Worm (Caenorhabditis elegans): ENCODE measurements around the gene cox-6A.

The cox-6A gene

ce11 chrIII:5078062-5078461 is 3.5 kb upstream of the cox-6A start:
- TF ChIP-seq nhr-85 (tag) (peak; percentile 90), lsy-2 (tag; optimal IDR thresholded peaks at IDR 0.05) (peak; percentile 46 to 60), nhr-90 (tag; optimal IDR thresholded peaks at IDR 0.05; ENCODE audit: poor library complexity) (peak; percentile 90), lin-15B (tag; optimal IDR thresholded peaks at IDR 0.05) (no peak), isw-1 (GFP tag; IDR thresholded peaks at IDR 0.05) (no peak), tbx-2 (tag; optimal IDR thresholded peaks at IDR 0.05) (peak; percentile 86), lin-14 (GFP tag; optimal IDR thresholded peaks at IDR 0.05) (peak; percentile 94), hlh-4 (tag; optimal IDR thresholded peaks at IDR 0.05) (no peak), nhr-47 (tag; optimal IDR thresholded peaks at IDR 0.05) (peak; percentile 80), nhr-20 (tag; optimal IDR thresholded peaks at IDR 0.05) (peak; percentile 96), lin-13 (GFP tag; optimal IDR thresholded peaks at IDR 0.05) (no peak), grh-1 (GFP tag; IDR thresholded peaks at IDR 0.05) (peak; percentile 42; the same call in 1 of the 2 replicates), tlp-1 (tag; optimal IDR thresholded peaks at IDR 0.05) (no peak), irx-1 (tag; optimal IDR thresholded peaks at IDR 0.05) (peak; percentile 41), rnt-1 (tag; optimal IDR thresholded peaks at IDR 0.05) (peak; percentile 60), mep-1 (tag; optimal IDR thresholded peaks at IDR 0.05) (peak; percentile 43), lir-3 (tag; optimal IDR thresholded peaks at IDR 0.05; ENCODE audit: poor library complexity) (no peak), unc-130 (tag; optimal IDR thresholded peaks at IDR 0.05) (peak; percentile 90), swsn-7 (tag; optimal IDR thresholded peaks at IDR 0.05) (peak; percentile 49), nhr-12 (tag; optimal IDR thresholded peaks at IDR 0.05) (no peak), C16A3.4 (tag; optimal IDR thresholded peaks at IDR 0.05) (peak; percentile 68), dpl-1 (GFP tag; optimal IDR thresholded peaks at IDR 0.05) (peak in 2 of 3 experiments; percentile 36 to 56), blmp-1 (tag; optimal IDR thresholded peaks at IDR 0.05) (peak; percentile 44), nhr-71 (tag; optimal IDR thresholded peaks at IDR 0.05) (peak; percentile 94), efl-3 (GFP tag; optimal IDR thresholded peaks at IDR 0.05) (no peak), mab-9 (GFP tag; IDR thresholded peaks at IDR 0.05) (no peak), ceh-82 (tag; optimal IDR thresholded peaks at IDR 0.05) (peak in 1 of 3 experiments; percentile 11), ztf-4 (tag; optimal IDR thresholded peaks at IDR 0.05) (peak; percentile 25), mdl-1 (tag; optimal IDR thresholded peaks at IDR 0.05) (peak in 1 of 2 experiments; percentile 97), jun-1 (tag; optimal IDR thresholded peaks at IDR 0.05) (peak; percentile 44), nhr-11 (tag; optimal IDR thresholded peaks at IDR 0.05) (peak; percentile 32), lin-35 (GFP tag; optimal IDR thresholded peaks at IDR 0.05) (peak; percentile 3 to 83), fkh-10 (GFP tag; optimal IDR thresholded peaks at IDR 0.05) (no peak), F16B12.6 (tag; optimal IDR thresholded peaks at IDR 0.05) (no peak), snpc-4 (tag; optimal IDR thresholded peaks at IDR 0.05) (peak; percentile 53), elt-2 (tag; optimal IDR thresholded peaks at IDR 0.05) (peak; percentile 86), Y116A8C.19 (tag; optimal IDR thresholded peaks at IDR 0.05; ENCODE audit: borderline replicate concordance) (no peak), lin-39 (tag; optimal IDR thresholded peaks at IDR 0.05) (no peak), C04F5.9 (tag; optimal IDR thresholded peaks at IDR 0.05) (peak; percentile 13), elt-3 (tag; optimal IDR thresholded peaks at IDR 0.05) (peak in 3 of 6 experiments; percentile 18 to 95 (median 72)), efl-1 (optimal IDR thresholded peaks at IDR 0.05) (peak; percentile 9 to 38), efl-1 (GFP tag; optimal IDR thresholded peaks at IDR 0.05 in 1 of 2) (peak; percentile 27 to 91), xbp-1 (tag; optimal IDR thresholded peaks at IDR 0.05) (peak; percentile 23), nhr-237 (tag; optimal IDR thresholded peaks at IDR 0.05) (no peak), nhr-77 (tag; optimal IDR thresholded peaks at IDR 0.05) (peak; percentile 45), fkh-8 (tag; optimal IDR thresholded peaks at IDR 0.05) (peak; percentile 8), ama-1 (optimal IDR thresholded peaks at IDR 0.05) (no peak), ceh-8 (GFP tag; optimal IDR thresholded peaks at IDR 0.05) (no peak), nhr-19 (GFP tag; conservative IDR thresholded peaks at IDR 0.05) (peak; percentile 97), nhr-84 (tag; optimal IDR thresholded peaks at IDR 0.05) (no peak), sup-37 (GFP tag; optimal IDR thresholded peaks at IDR 0.05) (no peak), skn-1 (tag; optimal IDR thresholded peaks at IDR 0.05) (peak; percentile 90), snu-23 (GFP tag; optimal IDR thresholded peaks at IDR 0.05) (peak; percentile 87), ceh-63 (GFP tag; optimal IDR thresholded peaks at IDR 0.05) (no peak)

Measured in whole organism, L1 larva.